Worm (Caenorhabditis elegans) whole organism, L2 larva: ENCODE data around the gene ptrg-1.

Source experiments
- C34F6.9 ChIP-seq: fragments of 150-350 bp; optimal IDR thresholded peaks from 2 replicates; lab custom pipeline; 2014; ENCODE audit warnings: missing biosample characterization, missing genetic modification characterization
- F13H6.1 ChIP-seq: sonication (generic microtip); optimal IDR thresholded peaks from 2 replicates; lab custom pipeline; 2016; ENCODE audit warnings: missing genetic modification characterization, missing compliant biosample characterization
- Y55F3AM.14 ChIP-seq: fragments of 200-800 bp; sonication (Bioruptor generic); optimal IDR thresholded peaks from 2 replicates; lab custom pipeline; 2018; ENCODE audit warnings: mild to moderate bottlenecking, missing genetic modification characterization, missing compliant biosample characterization
- blmp-1 ChIP-seq: sonication (generic microtip); optimal IDR thresholded peaks from 2 replicates; lab custom pipeline; 2017; ENCODE audit warnings: missing genetic modification characterization, mild to moderate bottlenecking, missing compliant biosample characterization, antibody characterized with exemption, moderate library complexity; ENCODE audit not compliant: insufficient read depth
- ceh-16 ChIP-seq: fragments of 150-350 bp; optimal IDR thresholded peaks from 2 replicates; lab custom pipeline; 2014; ENCODE audit warnings: missing biosample characterization, missing genetic modification characterization
- ceh-82 ChIP-seq: fragments of 150-350 bp; optimal IDR thresholded peaks from 2 replicates; lab custom pipeline; 2014; ENCODE audit warnings: missing biosample characterization, missing genetic modification characterization
- crh-2 ChIP-seq: sonication (generic microtip); optimal IDR thresholded peaks from 2 replicates; lab custom pipeline; 2017; ENCODE audit warnings: missing biosample characterization, missing genetic modification characterization
- dmd-4 ChIP-seq: sonication (generic microtip); optimal IDR thresholded peaks from 2 replicates; lab custom pipeline; 2017; ENCODE audit warnings: missing biosample characterization, missing genetic modification characterization
- egl-27 ChIP-seq: sonication (generic microtip); optimal IDR thresholded peaks from 3 replicates; lab custom pipeline; 2017; ENCODE audit warnings: missing biosample characterization, missing genetic modification reagents, missing genetic modification characterization
- elt-3 ChIP-seq: sonication (generic microtip); optimal IDR thresholded peaks from 2 replicates; lab custom pipeline; 2017; ENCODE audit warnings: missing biosample characterization, missing genetic modification characterization
- fos-1 ChIP-seq: fragments of 150-350 bp; optimal IDR thresholded peaks from 2 replicates; lab custom pipeline; 2014; ENCODE audit warnings: missing biosample characterization, missing genetic modification characterization
- gmeb-1 ChIP-seq: fragments of 150-350 bp; optimal IDR thresholded peaks from 2 replicates; lab custom pipeline; 2014; ENCODE audit warnings: missing biosample characterization, missing genetic modification characterization
- lin-11 ChIP-seq: fragments of 150-350 bp; sonication (generic microtip); optimal IDR thresholded peaks from 2 replicates; lab custom pipeline; 2014; ENCODE audit warnings: missing biosample characterization, missing genetic modification characterization, inconsistent platforms, mixed read lengths
- lin-13 ChIP-seq: fragments of 150-350 bp; optimal IDR thresholded peaks from 2 replicates; lab custom pipeline; 2014; ENCODE audit warnings: missing biosample characterization, missing genetic modification reagents, missing genetic modification characterization
- lin-39 ChIP-seq: fragments of 150-350 bp; optimal IDR thresholded peaks from 2 replicates; lab custom pipeline; 2014; ENCODE audit warnings: missing biosample characterization, missing genetic modification reagents, missing genetic modification characterization
- lsy-2 ChIP-seq, 2 experiments: fragments of 150-350 bp in 1 of 2; sonication (generic microtip) in 1 of 2; optimal IDR thresholded peaks; 2 replicates each; lab custom pipeline; 2014 to 2017; ENCODE audit warnings: missing biosample characterization in 2 of 2, missing genetic modification characterization in 2 of 2
- mab-5 ChIP-seq: fragments of 150-350 bp; optimal IDR thresholded peaks from 2 replicates; lab custom pipeline; 2014; ENCODE audit warnings: missing biosample characterization, missing genetic modification characterization
- nhr-10 ChIP-seq: sonication (generic microtip); optimal IDR thresholded peaks from 2 replicates; lab custom pipeline; 2017; ENCODE audit warnings: missing biosample characterization, missing genetic modification characterization
- nhr-129 ChIP-seq: fragments of 150-350 bp; optimal IDR thresholded peaks from 2 replicates; lab custom pipeline; 2014; ENCODE audit warnings: missing biosample characterization, missing genetic modification characterization
- nhr-21 ChIP-seq: fragments of 150-350 bp; optimal IDR thresholded peaks from 2 replicates; lab custom pipeline; 2014; ENCODE audit warnings: missing biosample characterization, missing genetic modification characterization
- nhr-25 ChIP-seq: fragments of 150-350 bp; sonication (generic microtip); optimal IDR thresholded peaks from 3 replicates; lab custom pipeline; 2014; ENCODE audit warnings: missing biosample characterization, missing genetic modification characterization
- nhr-77 ChIP-seq: fragments of 150-350 bp; optimal IDR thresholded peaks from 2 replicates; lab custom pipeline; 2014; ENCODE audit warnings: missing biosample characterization, missing genetic modification characterization
- peb-1 ChIP-seq: fragments of 150-350 bp; optimal IDR thresholded peaks from 2 replicates; lab custom pipeline; 2014; ENCODE audit warnings: missing biosample characterization, missing genetic modification characterization
- sem-4 ChIP-seq: fragments of 150-350 bp; optimal IDR thresholded peaks from 2 replicates; lab custom pipeline; 2014; ENCODE audit warnings: missing biosample characterization, missing genetic modification reagents, missing genetic modification characterization
- sma-3 ChIP-seq: sonication (generic microtip); optimal IDR thresholded peaks from 2 replicates; lab custom pipeline; 2016; ENCODE audit warnings: missing genetic modification reagents, missing genetic modification characterization, missing compliant biosample characterization
- sma-9 ChIP-seq, 2 experiments: fragments of 150-350 bp in 1 of 2; sonication (generic microtip) in 1 of 2; optimal IDR thresholded peaks; 2 replicates each; lab custom pipeline; 2014 to 2016; ENCODE audit warnings: missing genetic modification characterization in 2 of 2, mild to moderate bottlenecking in 1 of 2, missing biosample characterization in 1 of 2, missing compliant biosample characterization in 1 of 2, missing genetic modification reagents in 1 of 2, moderate library complexity in 1 of 2
- unc-55 ChIP-seq: fragments of 150-350 bp; sonication (generic microtip); optimal IDR thresholded peaks from 3 replicates; lab custom pipeline; 2014; ENCODE audit warnings: missing biosample characterization, missing genetic modification reagents, missing genetic modification characterization
- zag-1 ChIP-seq: fragments of 150-350 bp; optimal IDR thresholded peaks from 2 replicates; lab custom pipeline; 2014; ENCODE audit warnings: missing biosample characterization, missing genetic modification characterization
- ztf-4 ChIP-seq: fragments of 150-350 bp; optimal IDR thresholded peaks from 2 replicates; lab custom pipeline; 2014; ENCODE audit warnings: missing biosample characterization, missing genetic modification characterization

ptrg-1 gene

DNA sequence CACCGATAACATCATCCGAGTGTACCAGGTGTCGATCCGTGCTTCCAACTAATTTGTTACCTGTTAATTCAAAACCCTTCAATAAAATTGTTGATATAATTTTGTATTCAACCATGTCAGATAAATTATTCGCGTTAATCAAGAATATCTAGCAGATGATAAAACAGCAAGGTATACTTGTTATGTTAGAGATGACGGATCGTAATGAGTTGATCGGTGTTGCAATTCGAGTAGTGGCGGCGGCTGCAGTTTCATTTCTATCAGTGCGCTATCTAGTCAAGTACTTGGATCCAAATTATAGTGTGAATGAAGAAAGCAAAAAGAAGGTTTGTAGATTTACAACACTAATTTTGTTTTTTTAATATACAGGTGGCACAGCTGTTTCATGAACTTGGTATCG is 16.5 kb downstream of the ptrg-1 start, which contains the start of gene mspn-1:
mspn-1 (plus strand) TSS at position 190 of the 400 bp plus-strand sequence.
- TF ChIP-seq crh-2 (tag; lab: Kevin White, UChicago) (no peak), lin-11 (no peak), Y55F3AM.14 (no peak), sem-4 (tag; lab: Kevin White, UChicago) (no peak), dmd-4 (no peak), ceh-16 (tag; lab: Kevin White, UChicago) (no peak), fos-1 (tag; lab: Kevin White, UChicago) (no peak), ztf-4 (tag; lab: Kevin White, UChicago) (no peak), nhr-21 (tag; lab: Kevin White, UChicago) (no peak)

- TF ChIP-seq ceh-16 (tag; lab: Kevin White, UChicago): peak; percentile 47
- TF ChIP-seq nhr-10: no peak
- peak; percentile 79 for TF ChIP-seq crh-2 (tag; lab: Kevin White, UChicago)
- peak; percentile 38 to 82 for TF ChIP-seq lsy-2 (tag; optimal IDR thresholded peaks at IDR 0.05; lab: Kevin White, UChicago)
- peak; percentile 12 for TF ChIP-seq egl-27 (tag; lab: Kevin White, UChicago)
- TF ChIP-seq peb-1 (tag; lab: Kevin White, UChicago): no peak
- peak; percentile 34 for TF ChIP-seq F13H6.1 (tag; lab: Kevin White, UChicago)
- TF ChIP-seq unc-55 (GFP tag; lab: Kevin White, UChicago): peak; percentile 83
- peak; percentile 6 for TF ChIP-seq lin-11
- peak; percentile 60 for TF ChIP-seq nhr-129
- no peak for TF ChIP-seq nhr-77 (tag; lab: Kevin White, UChicago)
- peak; percentile 63 for TF ChIP-seq gmeb-1 (tag; lab: Kevin White, UChicago)
- TF ChIP-seq lin-13: peak; percentile 33
- peak; percentile 27 for TF ChIP-seq nhr-21 (tag; lab: Kevin White, UChicago)
- TF ChIP-seq sma-3 (GFP tag; lab: Kevin White, UChicago): peak; percentile 35
- TF ChIP-seq C34F6.9 (tag; lab: Kevin White, UChicago): peak; percentile 66
- peak; percentile 34 for TF ChIP-seq nhr-25
- TF ChIP-seq fos-1 (tag; lab: Kevin White, UChicago): peak; percentile 23
- TF ChIP-seq ceh-82 (tag; lab: Kevin White, UChicago): no peak
- no peak for TF ChIP-seq sma-9 (GFP tag; optimal IDR thresholded peaks at IDR 0.05; lab: Kevin White, UChicago)
- TF ChIP-seq sma-9 (tag; optimal IDR thresholded peaks at IDR 0.05; lab: Kevin White, UChicago): no peak
- TF ChIP-seq elt-3 (tag; lab: Kevin White, UChicago): no peak
- TF ChIP-seq, all 48 proteins: peak for 15
Observed at ce11 chrIV:10176252-10176730, 18.0 kb downstream of the ptrg-1 start, which contains the start of gene rack-1. Gene rack-1, plus strand, starts transcription at chrIV:10176680.

DNA sequence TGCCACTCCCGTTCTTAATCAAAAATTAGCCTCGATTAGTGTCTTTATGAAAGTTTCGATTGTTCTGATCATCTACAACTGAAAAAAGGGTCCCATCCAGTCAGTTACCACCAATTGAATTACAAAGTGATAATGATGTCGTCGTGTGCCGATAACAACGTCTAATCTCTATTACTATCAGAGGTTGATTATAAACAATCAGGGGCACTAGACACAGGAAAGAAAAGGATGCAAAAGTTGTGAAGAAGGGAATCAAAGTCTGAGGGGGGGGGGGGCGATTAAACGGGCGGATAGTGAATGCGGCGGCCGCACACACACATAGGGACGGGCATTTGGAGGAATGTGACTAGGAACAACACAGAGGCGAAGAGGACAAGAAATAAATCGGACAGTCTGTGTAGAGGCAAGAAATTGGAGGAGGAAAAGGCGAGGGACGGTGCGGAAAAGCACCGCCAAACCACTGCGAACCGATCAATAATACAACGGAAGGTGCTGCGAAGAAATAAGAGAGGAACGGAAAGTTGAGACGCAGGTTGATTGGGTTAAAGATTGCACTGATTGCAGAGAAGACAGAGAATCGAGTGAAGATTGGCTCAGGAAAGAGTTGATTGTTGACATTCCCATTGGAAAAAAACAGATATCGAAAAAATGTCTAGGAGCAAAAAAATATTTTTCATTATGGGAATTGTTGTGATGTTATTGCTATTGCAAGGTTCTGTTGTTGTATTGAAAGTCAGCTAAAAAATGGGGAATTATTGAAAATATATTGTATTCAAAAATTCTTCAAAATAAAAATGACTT is 19.1 kb downstream of the ptrg-1 start:
- TF ChIP-seq C34F6.9 (tag; lab: Kevin White, UChicago) (peak; percentile 15), F13H6.1 (tag; lab: Kevin White, UChicago) (peak; percentile 4), blmp-1 (no peak), peb-1 (tag; lab: Kevin White, UChicago) (peak; percentile 42), elt-3 (tag; lab: Kevin White, UChicago) (no peak), sem-4 (tag; lab: Kevin White, UChicago) (peak; percentile 12), lsy-2 (tag; optimal IDR thresholded peaks at IDR 0.05; lab: Kevin White, UChicago) (peak in 1 of 2 experiments; percentile 16), ceh-16 (tag; lab: Kevin White, UChicago) (no peak)

DNA sequence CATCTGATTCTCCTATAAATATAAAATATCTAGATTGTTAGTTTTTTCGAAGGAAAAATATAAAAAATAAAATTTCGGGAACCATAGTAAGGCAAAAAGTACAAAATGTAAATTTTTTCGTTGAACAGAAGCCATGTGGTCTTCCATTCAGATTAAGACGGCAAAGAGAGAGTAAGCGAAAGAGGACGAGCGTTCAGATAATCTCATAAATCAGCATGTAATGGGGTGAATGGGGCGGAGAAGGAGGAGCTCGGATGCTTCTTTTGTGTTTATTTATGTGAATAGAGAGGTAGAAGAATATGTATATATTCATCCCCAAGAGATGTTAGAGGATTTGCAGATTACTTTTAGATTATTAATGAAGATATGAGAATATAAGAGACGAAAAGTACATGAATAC is 19.9 kb downstream of the ptrg-1 start, which contains the start of gene pxf-1:
pxf-1 (minus strand) TSS at position 14 of the 400 bp plus-strand sequence.
- TF ChIP-seq lin-39 (tag; lab: Kevin White, UChicago): no peak
- no peak for TF ChIP-seq Y55F3AM.14
- peak; percentile 39 for TF ChIP-seq mab-5 (tag; lab: Kevin White, UChicago)

- no peak for TF ChIP-seq elt-3 (tag; lab: Kevin White, UChicago)
- TF ChIP-seq zag-1 (tag; lab: Kevin White, UChicago): peak; percentile 34
Observed at ce11 chrIV:10170808-10171207, 23.4 kb downstream of the ptrg-1 start.
